Fruit fly (Drosophila melanogaster): ENCODE results near the gene hop.

DNA sequence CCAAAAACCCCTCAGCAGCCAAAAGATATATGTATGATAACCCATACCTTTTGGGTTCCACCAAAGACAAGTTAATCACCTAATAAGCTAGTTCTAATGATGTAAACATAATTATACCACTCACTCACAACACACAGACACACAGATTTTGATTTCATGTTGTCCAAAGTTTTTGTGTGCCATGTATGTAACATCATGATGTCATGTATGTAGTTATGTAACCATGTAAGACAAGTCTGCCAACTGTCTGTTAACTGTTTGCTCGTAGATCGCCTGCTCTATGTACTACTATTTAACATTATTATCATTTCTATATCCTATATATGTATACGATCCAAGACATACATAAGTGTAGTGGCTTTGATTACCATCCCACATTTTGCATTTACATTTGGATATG is 36.3 kb upstream of the hop start:
- TF ChIP-seq psq (GFP tag; optimal IDR thresholded peaks at IDR 0.05) (no peak), Abd-B (GFP tag; optimal IDR thresholded peaks at IDR 0.05) (no peak), Dfd (GFP tag; optimal IDR thresholded peaks at IDR 0.05) (no peak), Hnf4 (GFP tag; optimal IDR thresholded peaks at IDR 0.05) (no peak), tai (GFP tag; optimal IDR thresholded peaks at IDR 0.05) (no peak), fru (GFP tag; optimal IDR thresholded peaks at IDR 0.05) (no peak), Myc (optimal IDR thresholded peaks at IDR 0.05) (no peak)
